Worm (Caenorhabditis elegans) whole organism, L1 larva: ENCODE results near the gene W05B10.6.

Experiments used
- C04F5.9 ChIP-seq: sonication (generic microtip); optimal IDR thresholded peaks from 2 replicates; lab custom pipeline; 2016; ENCODE audit warnings: missing genetic modification characterization, missing compliant biosample characterization
- C34B4.2 ChIP-seq: sonication (generic microtip); optimal IDR thresholded peaks from 2 replicates; lab custom pipeline; 2017; ENCODE audit warnings: mild to moderate bottlenecking, missing genetic modification characterization, missing compliant biosample characterization
- Y116A8C.19 ChIP-seq: sonication (generic microtip); optimal IDR thresholded peaks from 2 replicates; lab custom pipeline; 2016; ENCODE audit warnings: missing compliant biosample characterization, missing genetic modification characterization, borderline replicate concordance
- aha-1 ChIP-seq: fragments of 150-350 bp; optimal IDR thresholded peaks from 2 replicates; lab custom pipeline; 2014; ENCODE audit warnings: missing biosample characterization, missing genetic modification characterization
- ama-1 ChIP-seq: fragments of 150-350 bp; optimal IDR thresholded peaks from 2 replicates; lab custom pipeline; 2014
- blmp-1 ChIP-seq: fragments of 150-350 bp; optimal IDR thresholded peaks from 2 replicates; lab custom pipeline; 2014; ENCODE audit warnings: missing biosample characterization, missing genetic modification characterization
- ceh-63 ChIP-seq: fragments of 200-800 bp; sonication (Bioruptor generic); optimal IDR thresholded peaks from 2 replicates; lab custom pipeline; 2018; ENCODE audit warnings: mild to moderate bottlenecking, missing genetic modification characterization, missing compliant biosample characterization
- dsc-1 ChIP-seq: sonication (generic microtip); optimal IDR thresholded peaks from 2 replicates; lab custom pipeline; 2016; ENCODE audit warnings: mild to moderate bottlenecking, missing genetic modification characterization, missing compliant biosample characterization
- efl-1 ChIP-seq, 4 experiments: fragments of 150-350 bp; optimal IDR thresholded peaks in 3 of 4; peaks in 1 of 4; 1 replicate in 1 of 4; 2 replicates in 3 of 4; lab custom pipeline; 2014; ENCODE audit warnings: missing biosample characterization in 2 of 4, missing genetic modification characterization in 2 of 4, missing genetic modification reagents in 2 of 4
- efl-3 ChIP-seq: fragments of 200-800 bp; sonication (Bioruptor generic); optimal IDR thresholded peaks from 2 replicates; lab custom pipeline; 2018; ENCODE audit warnings: mild to moderate bottlenecking, missing genetic modification characterization, missing compliant biosample characterization
- egl-13 ChIP-seq: sonication (generic microtip); optimal IDR thresholded peaks from 2 replicates; lab custom pipeline; 2016; ENCODE audit warnings: missing genotype, missing genetic modification reagents, missing genetic modification characterization, missing compliant biosample characterization
- elt-2 ChIP-seq: sonication (generic microtip); optimal IDR thresholded peaks from 2 replicates; lab custom pipeline; 2016; ENCODE audit warnings: missing genetic modification characterization, mild to moderate bottlenecking, inconsistent platforms, missing compliant biosample characterization, missing genetic modification reagents
- elt-3 ChIP-seq, 6 experiments: fragments of 150-350 bp in 1 of 6; sonication (generic microtip); optimal IDR thresholded peaks; 2 replicates each; lab custom pipeline; 2017 to 2018; ENCODE audit warnings: missing biosample characterization in 6 of 6, missing genetic modification characterization in 6 of 6, inconsistent platforms in 1 of 6
- fkh-10 ChIP-seq: sonication (generic microtip); optimal IDR thresholded peaks from 2 replicates; lab custom pipeline; 2017; ENCODE audit warnings: missing biosample characterization, missing genetic modification reagents, missing genetic modification characterization
- fkh-8 ChIP-seq: sonication (generic microtip); optimal IDR thresholded peaks from 2 replicates; lab custom pipeline; 2016; ENCODE audit warnings: mild to moderate bottlenecking, missing genetic modification characterization, missing compliant biosample characterization
- hlh-17 ChIP-seq: fragments of 200-800 bp; sonication (Bioruptor generic); optimal IDR thresholded peaks from 2 replicates; lab custom pipeline; 2018; ENCODE audit warnings: missing genetic modification characterization, mild to moderate bottlenecking, missing compliant biosample characterization, moderate library complexity, borderline replicate concordance
- hpl-2 ChIP-seq: fragments of 150-350 bp; optimal IDR thresholded peaks from 2 replicates; lab custom pipeline; 2014; ENCODE audit warnings: missing biosample characterization, missing genetic modification reagents, missing genetic modification characterization
- isw-1 ChIP-seq: fragments of 200-800 bp; sonication (Bioruptor generic); IDR thresholded peaks from 2 replicates; pipeline ENCODE4 v1.3.6; 2022; ENCODE audit warnings: missing genetic modification characterization, missing compliant biosample characterization
- jun-1 ChIP-seq: fragments of 150-350 bp; optimal IDR thresholded peaks from 2 replicates; lab custom pipeline; 2014; ENCODE audit warnings: missing biosample characterization, missing genetic modification reagents, missing genetic modification characterization
- lin-13 ChIP-seq: fragments of 150-350 bp; optimal IDR thresholded peaks from 2 replicates; lab custom pipeline; 2014; ENCODE audit warnings: missing biosample characterization, missing genetic modification reagents, missing genetic modification characterization
- lin-14 ChIP-seq: fragments of 200-800 bp; sonication (Bioruptor generic); optimal IDR thresholded peaks from 2 replicates; lab custom pipeline; 2018; ENCODE audit warnings: mild to moderate bottlenecking, missing genetic modification characterization, moderate library complexity, missing compliant biosample characterization
- lin-35 ChIP-seq, 2 experiments: fragments of 150-350 bp; optimal IDR thresholded peaks; 2 replicates each; lab custom pipeline; 2014; ENCODE audit warnings: missing biosample characterization in 2 of 2, missing genetic modification characterization in 2 of 2, missing genetic modification reagents in 2 of 2
- lir-3 ChIP-seq: sonication (generic microtip); optimal IDR thresholded peaks from 2 replicates; lab custom pipeline; 2016; ENCODE audit warnings: mild to moderate bottlenecking, missing genetic modification characterization, moderate library complexity, missing compliant biosample characterization; ENCODE audit not compliant: poor library complexity
- mab-9 ChIP-seq: fragments of 200-800 bp; sonication (Bioruptor generic); IDR thresholded peaks from 2 replicates; pipeline ENCODE4 v1.3.6; 2022; ENCODE audit warnings: missing genetic modification reagents, missing genetic modification characterization, missing compliant biosample characterization
- mdl-1 ChIP-seq, 2 experiments: fragments of 150-350 bp; optimal IDR thresholded peaks; 2 replicates each; lab custom pipeline; 2014 to 2017; ENCODE audit warnings: missing biosample characterization in 2 of 2, missing genetic modification characterization in 2 of 2, inconsistent platforms in 1 of 2
- mef-2 ChIP-seq: fragments of 150-350 bp; optimal IDR thresholded peaks from 2 replicates; lab custom pipeline; 2014; ENCODE audit warnings: missing biosample characterization, missing genetic modification characterization
- nhr-19 ChIP-seq: fragments of 200-800 bp; sonication (Bioruptor generic); conservative IDR thresholded peaks from 2 replicates; pipeline ENCODE4 v1.3.6; 2022; ENCODE audit warnings: missing genetic modification characterization, missing compliant biosample characterization
- nhr-20 ChIP-seq: sonication (generic microtip); optimal IDR thresholded peaks from 2 replicates; lab custom pipeline; 2016; ENCODE audit warnings: mild to moderate bottlenecking, missing genetic modification characterization, missing compliant biosample characterization
- nhr-237 ChIP-seq: fragments of 150-350 bp; optimal IDR thresholded peaks from 2 replicates; lab custom pipeline; 2014; ENCODE audit warnings: missing biosample characterization, missing genetic modification characterization
- nhr-47 ChIP-seq: sonication (generic microtip); optimal IDR thresholded peaks from 2 replicates; lab custom pipeline; 2016; ENCODE audit warnings: mild to moderate bottlenecking, missing genetic modification characterization, moderate library complexity, missing compliant biosample characterization
- nhr-71 ChIP-seq: sonication (generic microtip); optimal IDR thresholded peaks from 2 replicates; lab custom pipeline; 2016; ENCODE audit warnings: mild to moderate bottlenecking, missing genetic modification characterization, moderate library complexity, missing compliant biosample characterization
- nhr-77 ChIP-seq: fragments of 150-350 bp; optimal IDR thresholded peaks from 2 replicates; lab custom pipeline; 2014; ENCODE audit warnings: missing biosample characterization, missing genetic modification characterization
- nhr-85 ChIP-seq: sonication (generic microtip); peaks from one replicate; lab custom pipeline; 2016; ENCODE audit warnings: missing genetic modification characterization, inconsistent platforms, missing compliant biosample characterization
- nhr-90 ChIP-seq: sonication (generic microtip); optimal IDR thresholded peaks from 2 replicates; lab custom pipeline; 2016; ENCODE audit warnings: mild to moderate bottlenecking, missing genetic modification characterization, missing compliant biosample characterization; ENCODE audit not compliant: poor library complexity
- pax-3 ChIP-seq: fragments of 200-800 bp; sonication (Bioruptor generic); optimal IDR thresholded peaks from 2 replicates; lab custom pipeline; 2018; ENCODE audit warnings: mild to moderate bottlenecking, missing genetic modification characterization, moderate library complexity, missing compliant biosample characterization
- pqm-1 ChIP-seq: sonication (generic microtip); optimal IDR thresholded peaks from 3 replicates; lab custom pipeline; 2017; ENCODE audit warnings: missing biosample characterization, missing genetic modification characterization
- rnt-1 ChIP-seq: sonication (generic microtip); optimal IDR thresholded peaks from 2 replicates; lab custom pipeline; 2016; ENCODE audit warnings: mild to moderate bottlenecking, missing genetic modification characterization, moderate library complexity, missing compliant biosample characterization
- sup-37 ChIP-seq: fragments of 200-800 bp; sonication (Bioruptor generic); optimal IDR thresholded peaks from 2 replicates; lab custom pipeline; 2018; ENCODE audit warnings: mild to moderate bottlenecking, missing genetic modification characterization, missing compliant biosample characterization
- unc-130 ChIP-seq: fragments of 150-350 bp; optimal IDR thresholded peaks from 2 replicates; lab custom pipeline; 2017; ENCODE audit warnings: missing biosample characterization, missing genetic modification characterization, inconsistent platforms
- vab-15 ChIP-seq: sonication (generic microtip); optimal IDR thresholded peaks from 2 replicates; lab custom pipeline; 2017; ENCODE audit warnings: missing genotype, mild to moderate bottlenecking, missing genetic modification characterization, missing compliant biosample characterization
- xbp-1 ChIP-seq: sonication (generic microtip); optimal IDR thresholded peaks from 2 replicates; lab custom pipeline; 2016; ENCODE audit warnings: missing genetic modification characterization, missing compliant biosample characterization
- zip-4 ChIP-seq: fragments of 200-800 bp; sonication (Bioruptor generic); optimal IDR thresholded peaks from 2 replicates; lab custom pipeline; 2018; ENCODE audit warnings: mild to moderate bottlenecking, missing genetic modification characterization, moderate library complexity, missing compliant biosample characterization
- ztf-4 ChIP-seq: fragments of 150-350 bp; optimal IDR thresholded peaks from 2 replicates; lab custom pipeline; 2014; ENCODE audit warnings: missing biosample characterization, missing genetic modification characterization

W05B10.6 gene

DNA sequence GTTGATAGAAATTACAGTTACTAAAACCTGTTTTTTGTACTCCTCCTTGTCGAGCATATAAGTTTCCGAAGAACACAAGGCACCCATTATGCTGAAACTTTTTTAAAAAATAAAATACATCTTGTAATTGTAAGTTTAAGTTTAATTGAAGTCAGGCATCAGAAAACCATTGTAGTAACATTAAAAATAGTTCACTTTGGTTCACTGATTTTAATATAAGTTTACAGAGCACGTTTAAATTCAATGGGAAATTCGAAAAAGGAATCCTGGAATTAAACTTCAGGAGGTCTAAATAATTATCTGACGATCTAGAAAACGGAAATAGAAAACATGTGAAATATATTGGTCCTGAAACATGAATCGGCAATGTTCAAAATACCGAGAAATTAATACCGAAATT lies 17.7 kb downstream of the W05B10.6 start, which contains the start of gene gpa-8:
TSS of gene gpa-8 (minus strand) at position 101 of the 400 bp plus-strand sequence.
- TF ChIP-seq lir-3 (tag; lab: Kevin White, UChicago) (no peak), mef-2 (tag; lab: Kevin White, UChicago) (no peak), nhr-77 (tag; lab: Kevin White, UChicago) (no peak), isw-1 (GFP tag; lab: Robert Waterston, UW) (no peak), unc-130 (tag; lab: Kevin White, UChicago) (no peak)

DNA sequence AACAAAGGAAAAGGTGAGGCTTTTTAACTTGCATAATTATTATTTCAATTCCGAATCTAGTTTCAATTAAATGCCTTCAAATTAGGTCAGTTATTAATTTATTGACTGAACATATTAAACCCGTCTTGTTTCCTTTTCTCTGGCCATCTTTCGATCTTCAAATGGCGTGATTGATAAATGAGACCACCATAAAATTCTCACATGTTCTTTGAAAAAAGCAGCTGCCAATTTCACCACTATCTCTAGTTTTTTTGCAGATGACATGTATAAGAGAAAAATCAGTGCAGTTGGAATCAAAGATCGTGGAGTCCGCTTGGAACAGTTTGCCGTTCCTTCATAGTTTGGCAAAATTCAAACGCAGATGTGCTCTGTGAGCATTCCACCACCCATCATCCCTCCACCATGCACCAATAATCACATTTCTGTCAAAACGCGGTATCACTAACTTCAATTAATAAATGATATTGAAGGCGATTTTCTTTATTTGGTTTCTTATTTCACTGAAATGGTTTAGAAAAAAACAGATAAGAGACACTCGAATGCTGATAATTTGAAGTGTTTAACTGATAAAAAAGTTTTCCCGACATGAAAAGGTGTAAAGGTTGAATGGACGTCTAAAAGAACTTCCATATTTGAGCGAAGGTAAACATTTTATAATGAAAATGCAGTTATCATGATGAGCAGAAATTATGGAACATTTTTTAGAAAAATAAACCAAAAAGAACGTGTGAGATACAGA lies 20.1 kb downstream of the W05B10.6 start:
- TF ChIP-seq nhr-90 (tag; lab: Kevin White, UChicago) (peak; percentile 30), hpl-2 (no peak), elt-2 (peak; percentile 86), efl-3 (GFP tag; lab: Kevin White, UChicago) (no peak), rnt-1 (tag; lab: Kevin White, UChicago) (peak; percentile 19), lin-13 (peak; percentile 3), lin-35 (GFP tag; optimal IDR thresholded peaks at IDR 0.05; lab: Kevin White, UChicago) (peak in 1 of 2 experiments; percentile 10), lin-14 (GFP tag; lab: Kevin White, UChicago) (peak; percentile 3), blmp-1 (peak; percentile 14), nhr-237 (tag; lab: Kevin White, UChicago) (no peak), lir-3 (tag; lab: Kevin White, UChicago) (no peak), ama-1 (lab: Kevin White, UChicago) (peak; percentile 12), ceh-63 (no peak), xbp-1 (tag; lab: Kevin White, UChicago) (no peak), efl-1 (optimal IDR thresholded peaks at IDR 0.05; lab: Kevin White, UChicago) (no peak), efl-1 (GFP tag; optimal IDR thresholded peaks at IDR 0.05 in 1 of 2; lab: Kevin White, UChicago) (peak in 1 of 2 experiments; percentile 31), hlh-17 (GFP tag; lab: Kevin White, UChicago) (no peak), Y116A8C.19 (tag; lab: Kevin White, UChicago) (no peak), elt-3 (tag; optimal IDR thresholded peaks at IDR 0.05; lab: Kevin White, UChicago) (peak in 1 of 6 experiments; percentile 3), fkh-10 (GFP tag; lab: Kevin White, UChicago) (no peak), C04F5.9 (tag; lab: Kevin White, UChicago) (no peak), pqm-1 (tag; lab: Kevin White, UChicago) (peak; percentile 46)
- TF ChIP-seq, all 84 proteins: peak for 11

DNA sequence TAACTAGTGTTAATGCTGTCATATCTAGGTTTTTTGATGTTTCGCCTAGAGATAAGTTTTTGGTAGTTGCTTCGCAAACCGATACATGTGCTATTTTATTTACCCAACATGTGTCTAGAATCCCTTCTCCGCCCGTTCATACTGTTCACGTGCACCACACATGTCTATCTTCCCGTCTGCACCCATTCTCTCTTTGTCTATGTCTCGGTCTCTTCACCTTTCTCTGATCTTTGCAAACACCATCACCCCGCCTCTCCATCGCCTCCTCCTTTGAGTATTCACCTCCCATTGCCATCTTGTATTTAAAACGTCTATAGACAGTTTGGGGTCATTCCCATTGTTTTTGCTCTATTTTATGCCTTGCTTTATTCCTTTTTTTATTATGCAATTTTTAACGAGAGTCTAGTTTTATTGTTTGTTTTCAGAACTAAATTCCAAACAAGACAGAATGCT lies 20.8 kb downstream of the W05B10.6 start, which contains the start of gene F56H9.2:
TSS of gene F56H9.2 (plus strand) at position 426 of the 453 bp plus-strand sequence.
- TF ChIP-seq nhr-19 (GFP tag; lab: Robert Waterston, UW) (peak; percentile 94), jun-1 (tag; lab: Kevin White, UChicago) (peak; percentile 62), xbp-1 (tag; lab: Kevin White, UChicago) (peak; percentile 61), sup-37 (GFP tag; lab: Kevin White, UChicago) (peak; percentile 24), rnt-1 (tag; lab: Kevin White, UChicago) (peak; percentile 88), nhr-237 (tag; lab: Kevin White, UChicago) (no peak), nhr-90 (tag; lab: Kevin White, UChicago) (peak; percentile 81), egl-13 (no peak), mef-2 (tag; lab: Kevin White, UChicago) (peak; percentile 26), efl-3 (GFP tag; lab: Kevin White, UChicago) (no peak), zip-4 (GFP tag; lab: Kevin White, UChicago) (no peak), nhr-47 (tag; lab: Kevin White, UChicago) (peak; percentile 70), vab-15 (no peak), fkh-10 (GFP tag; lab: Kevin White, UChicago) (no peak), pax-3 (tag; lab: Kevin White, UChicago) (peak; percentile 83), nhr-20 (peak; percentile 98), pqm-1 (tag; lab: Kevin White, UChicago) (peak; percentile 42), nhr-77 (tag; lab: Kevin White, UChicago) (peak; percentile 58), mdl-1 (tag; optimal IDR thresholded peaks at IDR 0.05; lab: Kevin White, UChicago) (peak in 1 of 2 experiments; percentile 96), lir-3 (tag; lab: Kevin White, UChicago) (peak; percentile 46), fkh-8 (tag; lab: Kevin White, UChicago) (no peak), nhr-71 (tag; lab: Kevin White, UChicago) (peak; percentile 95), mab-9 (no peak), nhr-85 (tag; lab: Kevin White, UChicago) (peak; percentile 98), unc-130 (tag; lab: Kevin White, UChicago) (peak; percentile 94), aha-1 (no peak), dsc-1 (peak; percentile 82), ztf-4 (tag; lab: Kevin White, UChicago) (peak; percentile 4), elt-2 (peak; percentile 89), hlh-17 (GFP tag; lab: Kevin White, UChicago) (no peak), C34B4.2 (tag; lab: Kevin White, UChicago) (no peak)
